Worm (Caenorhabditis elegans): ENCODE data around the gene T20D3.6.

Gene T20D3.6

DNA sequence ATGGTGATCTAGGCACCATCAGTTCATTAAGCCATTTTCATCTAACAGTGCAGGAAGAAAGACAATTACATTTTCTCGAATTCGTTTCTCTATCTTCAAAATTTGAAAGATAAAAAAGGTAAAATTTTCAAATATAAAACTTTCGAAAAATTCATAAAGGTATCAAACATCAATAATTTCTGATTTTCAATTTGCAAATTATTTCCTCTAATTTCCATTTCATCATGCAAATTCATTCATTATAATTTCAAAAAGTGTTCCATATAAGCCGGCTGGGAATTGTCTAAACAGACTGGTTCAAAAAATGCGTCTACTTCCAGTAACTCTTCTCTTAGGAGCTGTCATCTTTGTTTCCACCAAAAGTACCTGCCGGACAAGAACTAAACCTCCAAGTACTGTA, 11.4 kb downstream of the T20D3.6 start, which contains the start of gene clec-183:
clec-183 (plus strand) TSS at position 301 of the 400 bp plus-strand sequence.
- no peak for TF ChIP-seq nhr-237 (tag; optimal IDR thresholded peaks at IDR 0.05)
- TF ChIP-seq sem-2 (GFP tag; optimal IDR thresholded peaks at IDR 0.05): no peak
- no peak for TF ChIP-seq tbx-8 (GFP tag; optimal IDR thresholded peaks at IDR 0.05)
- TF ChIP-seq bed-3 (GFP tag; optimal IDR thresholded peaks at IDR 0.05): no peak
- TF ChIP-seq unc-62 (GFP tag; optimal IDR thresholded peaks at IDR 0.05): no peak
- no peak for TF ChIP-seq ceh-43 (GFP tag; optimal IDR thresholded peaks at IDR 0.05)
- no peak for TF ChIP-seq lin-32 (GFP tag; optimal IDR thresholded peaks at IDR 0.05)
- no peak for TF ChIP-seq nhr-76 (tag; optimal IDR thresholded peaks at IDR 0.05)

- TF ChIP-seq blmp-1 (tag; optimal IDR thresholded peaks at IDR 0.05): no peak
- no peak for TF ChIP-seq elt-1 (tag; optimal IDR thresholded peaks at IDR 0.05; ENCODE audit: borderline replicate concordance, insufficient read depth)
- TF ChIP-seq nhr-237 (tag; optimal IDR thresholded peaks at IDR 0.05): no peak
- TF ChIP-seq ceh-39 (tag; optimal IDR thresholded peaks at IDR 0.05): no peak
- TF ChIP-seq ceh-43 (GFP tag; optimal IDR thresholded peaks at IDR 0.05): no peak
- TF ChIP-seq nhr-28 (tag; optimal IDR thresholded peaks at IDR 0.05): no peak
- no peak for TF ChIP-seq mab-5 (tag; optimal IDR thresholded peaks at IDR 0.05)
- no peak for TF ChIP-seq cnd-1 (tag; optimal IDR thresholded peaks at IDR 0.05)
These were observed 15.1 kb downstream of the T20D3.6 start, which contains the start of the genes nspg-11 and F49C12.15 for ce11 chrIV:9323989-9324506. Gene nspg-11 (minus strand): TSS chrIV:9324089. Gene F49C12.15 (plus strand): TSS chrIV:9324456.

- TF ChIP-seq flh-1 (GFP tag; optimal IDR thresholded peaks at IDR 0.05): no peak
- no peak for TF ChIP-seq lin-32 (GFP tag; optimal IDR thresholded peaks at IDR 0.05)
- no peak for TF ChIP-seq nhr-28 (tag; optimal IDR thresholded peaks at IDR 0.05)
- TF ChIP-seq mls-2 (tag; optimal IDR thresholded peaks at IDR 0.05): no peak
- no peak for TF ChIP-seq nhr-237 (tag; optimal IDR thresholded peaks at IDR 0.05)
- no peak for TF ChIP-seq M03D4.4 (tag; optimal IDR thresholded peaks at IDR 0.05)
- TF ChIP-seq mep-1 (tag; optimal IDR thresholded peaks at IDR 0.05): no peak
- no peak for TF ChIP-seq zip-8 (tag; optimal IDR thresholded peaks at IDR 0.05)
- no peak for TF ChIP-seq nhr-76 (tag; optimal IDR thresholded peaks at IDR 0.05)
- TF ChIP-seq lsy-2 (tag; optimal IDR thresholded peaks at IDR 0.05): no peak
These were observed 16.6 kb downstream of the T20D3.6 start for ce11 chrIV:9322489-9322888.

ce11 chrIV:9321039-9321851, 17.9 kb downstream of the T20D3.6 start, which contains the start of the genes F49C12.12 and vha-17:
Gene F49C12.12 (minus strand): TSS chrIV:9321089.
Gene vha-17 (plus strand): TSS chrIV:9321801.
- TF ChIP-seq M03D4.4 (tag; optimal IDR thresholded peaks at IDR 0.05) (no peak), ceh-43 (GFP tag; optimal IDR thresholded peaks at IDR 0.05) (no peak), unc-39 (tag; optimal IDR thresholded peaks at IDR 0.05) (no peak), lsy-2 (tag; optimal IDR thresholded peaks at IDR 0.05) (no peak), drap-1 (GFP tag; optimal IDR thresholded peaks at IDR 0.05) (no peak), nhr-76 (tag; optimal IDR thresholded peaks at IDR 0.05) (no peak), bed-3 (GFP tag; optimal IDR thresholded peaks at IDR 0.05) (no peak), ztf-11 (tag; optimal IDR thresholded peaks at IDR 0.05) (no peak), pha-4 (tag; optimal IDR thresholded peaks at IDR 0.05) (no peak), sem-2 (GFP tag; optimal IDR thresholded peaks at IDR 0.05) (no peak), nhr-2 (tag; optimal IDR thresholded peaks at IDR 0.05) (no peak), unc-120 (tag; optimal IDR thresholded peaks at IDR 0.05; ENCODE audit: poor library complexity, severe bottlenecking) (peak; percentile 1), ces-1 (GFP tag; optimal IDR thresholded peaks at IDR 0.05) (no peak), elt-1 (tag; optimal IDR thresholded peaks at IDR 0.05; ENCODE audit: borderline replicate concordance, insufficient read depth) (no peak), lin-32 (GFP tag; optimal IDR thresholded peaks at IDR 0.05) (no peak), sptf-1 (tag; optimal IDR thresholded peaks at IDR 0.05) (no peak), elt-3 (tag; optimal IDR thresholded peaks at IDR 0.05) (no peak), nhr-237 (tag; optimal IDR thresholded peaks at IDR 0.05) (peak; percentile 10), mep-1 (tag; optimal IDR thresholded peaks at IDR 0.05) (no peak), nhr-28 (tag; optimal IDR thresholded peaks at IDR 0.05) (no peak), ceh-39 (tag; optimal IDR thresholded peaks at IDR 0.05) (peak; percentile 33), hlh-1 (tag; optimal IDR thresholded peaks at IDR 0.05) (no peak), lin-13 (tag; optimal IDR thresholded peaks at IDR 0.05) (no peak), tbx-8 (GFP tag; optimal IDR thresholded peaks at IDR 0.05) (no peak), ceh-83 (GFP tag; optimal IDR thresholded peaks at IDR 0.05) (no peak), flh-1 (GFP tag; optimal IDR thresholded peaks at IDR 0.05) (no peak), mls-2 (tag; optimal IDR thresholded peaks at IDR 0.05) (no peak)

All from whole organism, mixed stage, embryonic.